Fruit fly (Drosophila melanogaster) whole organism, embryonic: ENCODE data around the gene shams.

ENCODE experiments used
- ATbp ChIP-seq: fragments of 200-800 bp; sonication (Bioruptor generic); optimal IDR thresholded peaks from 2 replicates; lab custom pipeline; 2017; ENCODE audit warnings: missing biosample characterization, mild to moderate bottlenecking, missing genetic modification characterization, missing genetic modification reagents
- CG10462 ChIP-seq: fragments of 200-800 bp; sonication (Bioruptor generic); optimal IDR thresholded peaks from 2 replicates; lab custom pipeline; 2016; ENCODE audit warnings: missing biosample characterization, missing genetic modification characterization
- CG14441 ChIP-seq: fragments of 200-800 bp; sonication (Bioruptor generic); IDR thresholded peaks from 2 replicates; pipeline ENCODE4 v1.3.6; 2022; ENCODE audit warnings: missing biosample characterization, missing genetic modification characterization
- HLH54F ChIP-seq: fragments of 200-800 bp; sonication (Bioruptor generic); optimal IDR thresholded peaks from 3 replicates; lab custom pipeline; 2016; ENCODE audit warnings: missing biosample characterization, missing genetic modification characterization
- mam ChIP-seq: fragments of 200-800 bp; sonication (Bioruptor generic); optimal IDR thresholded peaks from 3 replicates; lab custom pipeline; 2016; ENCODE audit warnings: missing biosample characterization, missing genetic modification characterization
- stwl ChIP-seq: fragments of 200-800 bp; sonication (Bioruptor generic); optimal IDR thresholded peaks from 3 replicates; lab custom pipeline; 2018; ENCODE audit warnings: missing biosample characterization, mild to moderate bottlenecking, missing genetic modification characterization, moderate library complexity

DNA sequence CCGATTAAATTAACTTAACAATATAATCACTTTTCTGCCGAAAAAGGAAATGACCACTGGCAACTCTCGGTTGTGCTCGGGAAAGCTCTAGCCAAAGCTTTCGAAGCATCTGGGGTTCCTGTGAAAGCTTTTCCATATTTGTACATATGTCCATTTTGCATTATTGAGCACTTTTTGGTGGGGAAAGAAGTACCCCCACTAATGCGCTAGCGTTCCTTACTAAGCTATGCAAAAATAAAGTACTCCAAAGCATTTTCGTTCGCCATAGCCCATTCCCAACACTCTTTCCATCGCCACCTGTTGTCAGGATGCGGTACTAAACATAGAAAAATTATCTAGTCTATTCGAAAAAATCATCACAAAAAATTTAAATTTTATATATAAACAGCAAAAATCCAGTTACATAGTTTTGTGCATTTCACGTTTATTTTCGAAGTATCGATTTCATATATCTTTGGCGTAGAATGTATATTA, 38.1 kb upstream of the shams start, which contains the start of gene Nepl16:
- no peak for TF ChIP-seq CG14441
- no peak for TF ChIP-seq CG10462 (GFP tag; lab: Kevin White, UChicago)
- TF ChIP-seq HLH54F (GFP tag; lab: Kevin White, UChicago): no peak
- no peak for TF ChIP-seq ATbp (GFP tag; lab: Kevin White, UChicago)
- TF ChIP-seq mam (GFP tag; lab: Kevin White, UChicago): no peak
- no peak for TF ChIP-seq stwl (tag; lab: Kevin White, UChicago)
